Worm (Caenorhabditis elegans) whole organism, mixed stage, embryonic: ENCODE results near the gene mpk-1.

Experiments
- M03D4.4 ChIP-seq: sonication (generic microtip); optimal IDR thresholded peaks from 2 replicates; lab custom pipeline; 2017; ENCODE audit warnings: mild to moderate bottlenecking, missing genetic modification characterization, missing compliant biosample characterization
- bed-3 ChIP-seq: fragments of 200-800 bp; sonication (Bioruptor generic); optimal IDR thresholded peaks from 3 replicates; lab custom pipeline; 2018; ENCODE audit warnings: mild to moderate bottlenecking, missing genetic modification characterization, moderate library complexity, missing compliant biosample characterization
- blmp-1 ChIP-seq: fragments of 150-350 bp; optimal IDR thresholded peaks from 2 replicates; lab custom pipeline; 2014; ENCODE audit warnings: missing biosample characterization, missing genetic modification characterization
- ceh-39 ChIP-seq: fragments of 150-350 bp; optimal IDR thresholded peaks from 2 replicates; lab custom pipeline; 2014; ENCODE audit warnings: missing biosample characterization, missing genetic modification characterization
- ceh-43 ChIP-seq: fragments of 200-800 bp; sonication (Bioruptor generic); optimal IDR thresholded peaks from 2 replicates; lab custom pipeline; 2018; ENCODE audit warnings: mild to moderate bottlenecking, missing genetic modification characterization, moderate library complexity, missing compliant biosample characterization
- ceh-83 ChIP-seq: fragments of 200-800 bp; sonication (Bioruptor generic); optimal IDR thresholded peaks from 2 replicates; lab custom pipeline; 2018; ENCODE audit warnings: mild to moderate bottlenecking, missing genetic modification characterization, missing compliant biosample characterization
- ces-1 ChIP-seq: fragments of 150-350 bp; optimal IDR thresholded peaks from 2 replicates; lab custom pipeline; 2014; ENCODE audit warnings: missing biosample characterization, missing genetic modification reagents, missing genetic modification characterization
- cnd-1 ChIP-seq: fragments of 200-800 bp; sonication (Bioruptor generic); optimal IDR thresholded peaks from 2 replicates; lab custom pipeline; 2018; ENCODE audit warnings: mild to moderate bottlenecking, missing genetic modification characterization, missing compliant biosample characterization
- drap-1 ChIP-seq: fragments of 200-800 bp; sonication (Bioruptor generic); optimal IDR thresholded peaks from 3 replicates; lab custom pipeline; 2018; ENCODE audit warnings: mild to moderate bottlenecking, missing genetic modification characterization, missing compliant biosample characterization
- elt-1 ChIP-seq: sonication (generic microtip); optimal IDR thresholded peaks from 2 replicates; lab custom pipeline; 2017; ENCODE audit warnings: missing genetic modification characterization, mild to moderate bottlenecking, missing compliant biosample characterization, antibody characterized with exemption, moderate library complexity, borderline replicate concordance; ENCODE audit not compliant: insufficient read depth
- elt-3 ChIP-seq: fragments of 150-350 bp; optimal IDR thresholded peaks from 2 replicates; lab custom pipeline; 2014; ENCODE audit warnings: missing biosample characterization, missing genetic modification characterization
- ham-2 ChIP-seq: fragments of 200-800 bp; sonication (Bioruptor generic); optimal IDR thresholded peaks from 2 replicates; lab custom pipeline; 2018; ENCODE audit warnings: mild to moderate bottlenecking, missing genetic modification characterization, missing compliant biosample characterization
- hlh-1 ChIP-seq: fragments of 150-350 bp; optimal IDR thresholded peaks from 2 replicates; lab custom pipeline; 2014; ENCODE audit warnings: missing biosample characterization, missing genetic modification reagents, missing genetic modification characterization
- lin-13 ChIP-seq: fragments of 150-350 bp; optimal IDR thresholded peaks from 2 replicates; lab custom pipeline; 2014; ENCODE audit warnings: missing biosample characterization, missing genetic modification characterization
- lin-32 ChIP-seq: fragments of 200-800 bp; sonication (Bioruptor generic); optimal IDR thresholded peaks from 2 replicates; lab custom pipeline; 2018; ENCODE audit warnings: mild to moderate bottlenecking, missing genetic modification characterization, missing compliant biosample characterization
- lsy-2 ChIP-seq: fragments of 150-350 bp; optimal IDR thresholded peaks from 2 replicates; lab custom pipeline; 2014; ENCODE audit warnings: missing biosample characterization, missing genetic modification characterization
- mab-5 ChIP-seq: fragments of 150-350 bp; optimal IDR thresholded peaks from 2 replicates; lab custom pipeline; 2014; ENCODE audit warnings: missing biosample characterization, missing genetic modification characterization
- mep-1 ChIP-seq: fragments of 150-350 bp; optimal IDR thresholded peaks from 2 replicates; lab custom pipeline; 2017; ENCODE audit warnings: missing biosample characterization, missing genetic modification reagents, missing genetic modification characterization, inconsistent platforms
- mls-2 ChIP-seq: sonication (generic microtip); optimal IDR thresholded peaks from 2 replicates; lab custom pipeline; 2016; ENCODE audit warnings: mild to moderate bottlenecking, missing genetic modification characterization, moderate library complexity, missing compliant biosample characterization
- nhr-12 ChIP-seq: fragments of 150-350 bp; optimal IDR thresholded peaks from 2 replicates; lab custom pipeline; 2014; ENCODE audit warnings: missing biosample characterization, missing genetic modification characterization
- nhr-2 ChIP-seq: fragments of 150-350 bp; optimal IDR thresholded peaks from 2 replicates; lab custom pipeline; 2014; ENCODE audit warnings: missing biosample characterization, missing genetic modification characterization
- nhr-237 ChIP-seq: fragments of 150-350 bp; optimal IDR thresholded peaks from 2 replicates; lab custom pipeline; 2014; ENCODE audit warnings: missing biosample characterization, missing genetic modification characterization
- nhr-28 ChIP-seq: fragments of 150-350 bp; optimal IDR thresholded peaks from 2 replicates; lab custom pipeline; 2014; ENCODE audit warnings: missing biosample characterization, missing genetic modification characterization
- nhr-76 ChIP-seq: sonication (generic microtip); optimal IDR thresholded peaks from 2 replicates; lab custom pipeline; 2017; ENCODE audit warnings: missing biosample characterization, missing genetic modification characterization
- pha-4 ChIP-seq: fragments of 150-350 bp; optimal IDR thresholded peaks from 2 replicates; lab custom pipeline; 2018; ENCODE audit warnings: missing biosample characterization, missing genetic modification reagents, missing genetic modification characterization
- sem-2 ChIP-seq: fragments of 200-800 bp; sonication (Bioruptor generic); optimal IDR thresholded peaks from 2 replicates; lab custom pipeline; 2018; ENCODE audit warnings: mild to moderate bottlenecking, missing genetic modification characterization, missing compliant biosample characterization
- snpc-4 ChIP-seq: fragments of 150-350 bp; optimal IDR thresholded peaks from 2 replicates; lab custom pipeline; 2014; ENCODE audit warnings: missing biosample characterization, missing genetic modification characterization
- sptf-1 ChIP-seq: sonication (generic microtip); optimal IDR thresholded peaks from 2 replicates; lab custom pipeline; 2017; ENCODE audit warnings: mild to moderate bottlenecking, missing genetic modification characterization, moderate library complexity, missing compliant biosample characterization
- tbx-8 ChIP-seq: fragments of 200-800 bp; sonication (Bioruptor generic); optimal IDR thresholded peaks from 2 replicates; lab custom pipeline; 2018; ENCODE audit warnings: mild to moderate bottlenecking, missing genetic modification characterization, moderate library complexity, missing compliant biosample characterization
- unc-120 ChIP-seq: sonication (generic microtip); optimal IDR thresholded peaks from 2 replicates; lab custom pipeline; 2017; ENCODE audit warnings: missing genetic modification characterization, missing compliant biosample characterization; ENCODE audit not compliant: poor library complexity, severe bottlenecking
- unc-39 ChIP-seq: fragments of 150-350 bp; optimal IDR thresholded peaks from 2 replicates; lab custom pipeline; 2014; ENCODE audit warnings: missing biosample characterization, missing genetic modification characterization
- unc-62 ChIP-seq: fragments of 150-350 bp; optimal IDR thresholded peaks from 2 replicates; lab custom pipeline; 2014; ENCODE audit warnings: missing biosample characterization, missing genetic modification reagents, missing genetic modification characterization
- zip-8 ChIP-seq: fragments of 150-350 bp; optimal IDR thresholded peaks from 2 replicates; lab custom pipeline; 2014; ENCODE audit warnings: missing biosample characterization, missing genetic modification characterization
- ztf-11 ChIP-seq: fragments of 150-350 bp; optimal IDR thresholded peaks from 2 replicates; lab custom pipeline; 2014; ENCODE audit warnings: missing biosample characterization, missing genetic modification characterization

mpk-1 gene

ce11 chrIII:4228008-4228407, at the start of gene mpk-1:
TSS of gene mpk-1 (minus strand) at chrIII:4228108.
- no peak for TF ChIP-seq ces-1 (GFP tag; lab: Kevin White, UChicago)
- no peak for TF ChIP-seq ham-2
- TF ChIP-seq lin-13 (tag; lab: Kevin White, UChicago): no peak
- TF ChIP-seq nhr-237 (tag; lab: Kevin White, UChicago): no peak
- TF ChIP-seq ztf-11: no peak
- TF ChIP-seq lsy-2 (tag; lab: Kevin White, UChicago): no peak
- TF ChIP-seq elt-3 (tag; lab: Kevin White, UChicago): no peak
- TF ChIP-seq drap-1 (GFP tag; lab: Kevin White, UChicago): no peak
- no peak for TF ChIP-seq sptf-1 (tag; lab: Kevin White, UChicago)
- no peak for TF ChIP-seq unc-120 (tag; lab: Kevin White, UChicago)
- no peak for TF ChIP-seq M03D4.4 (tag; lab: Kevin White, UChicago)
- no peak for TF ChIP-seq tbx-8 (GFP tag; lab: Kevin White, UChicago)
- no peak for TF ChIP-seq cnd-1 (tag; lab: Kevin White, UChicago)
- no peak for TF ChIP-seq unc-39 (tag; lab: Kevin White, UChicago)
- no peak for TF ChIP-seq lin-32 (GFP tag; lab: Kevin White, UChicago)
- TF ChIP-seq elt-1 (tag; lab: Kevin White, UChicago): no peak
- no peak for TF ChIP-seq mab-5 (tag; lab: Kevin White, UChicago)

ce11 chrIII:4276277-4276676, 48.4 kb upstream of the mpk-1 start:
- peak; percentile 71 for TF ChIP-seq ceh-83
- TF ChIP-seq mep-1 (tag; lab: Kevin White, UChicago): no peak

ce11 chrIII:4275704-4276103, 47.8 kb upstream of the mpk-1 start:
- TF ChIP-seq bed-3 (GFP tag; lab: Kevin White, UChicago): no peak

ce11 chrIII:4274524-4274923, 46.6 kb upstream of the mpk-1 start:
- TF ChIP-seq sptf-1 (tag; lab: Kevin White, UChicago) (no peak), ceh-39 (peak; percentile 43), cnd-1 (tag; lab: Kevin White, UChicago) (peak; percentile 56), nhr-237 (tag; lab: Kevin White, UChicago) (no peak), elt-1 (tag; lab: Kevin White, UChicago) (peak; percentile 16), nhr-2 (tag; lab: Kevin White, UChicago) (peak; percentile 81), M03D4.4 (tag; lab: Kevin White, UChicago) (peak; percentile 14), mep-1 (tag; lab: Kevin White, UChicago) (peak; percentile 56), sem-2 (no peak), blmp-1 (tag; lab: Kevin White, UChicago) (no peak), hlh-1 (tag; lab: Kevin White, UChicago) (peak; percentile 77)

ce11 chrIII:4272864-4273263, 45.0 kb upstream of the mpk-1 start:
- TF ChIP-seq snpc-4 (no peak), sem-2 (no peak), ztf-11 (peak; percentile 50), lin-13 (tag; lab: Kevin White, UChicago) (no peak), pha-4 (no peak), M03D4.4 (tag; lab: Kevin White, UChicago) (no peak), elt-1 (tag; lab: Kevin White, UChicago) (no peak), tbx-8 (GFP tag; lab: Kevin White, UChicago) (no peak), lin-32 (GFP tag; lab: Kevin White, UChicago) (no peak), ceh-39 (peak; percentile 25), ceh-43 (GFP tag; lab: Kevin White, UChicago) (peak; percentile 25), nhr-12 (tag; lab: Kevin White, UChicago) (no peak), ces-1 (GFP tag; lab: Kevin White, UChicago) (no peak), elt-3 (tag; lab: Kevin White, UChicago) (no peak), hlh-1 (tag; lab: Kevin White, UChicago) (no peak), sptf-1 (tag; lab: Kevin White, UChicago) (peak; percentile 8), ceh-83 (no peak), unc-120 (tag; lab: Kevin White, UChicago) (no peak), nhr-2 (tag; lab: Kevin White, UChicago) (peak; percentile 81), nhr-28 (tag; lab: Kevin White, UChicago) (no peak), cnd-1 (tag; lab: Kevin White, UChicago) (peak; percentile 37), zip-8 (peak; percentile 74), unc-39 (tag; lab: Kevin White, UChicago) (no peak), mls-2 (tag; lab: Kevin White, UChicago) (peak; percentile 63), unc-62 (GFP tag; lab: Kevin White, UChicago) (peak; percentile 61), bed-3 (GFP tag; lab: Kevin White, UChicago) (no peak), mab-5 (tag; lab: Kevin White, UChicago) (no peak), nhr-76 (no peak), blmp-1 (tag; lab: Kevin White, UChicago) (no peak)
